Worm (Caenorhabditis elegans): Measurements from ENCODE around the gene comt-3.

ce11 chrV:2016428-2016827 is 40.9 kb upstream of the comt-3 start, which contains the start of gene F59A7.2:
- TF ChIP-seq zip-5 (tag; optimal IDR thresholded peaks at IDR 0.05) (no peak), ceh-6 (GFP tag; optimal IDR thresholded peaks at IDR 0.05) (no peak), elt-2 (tag; optimal IDR thresholded peaks at IDR 0.05) (no peak), ceh-48 (tag; optimal IDR thresholded peaks at IDR 0.05) (no peak), tbx-7 (tag; optimal IDR thresholded peaks at IDR 0.05) (no peak), ceh-9 (tag; optimal IDR thresholded peaks at IDR 0.05) (no peak)

Data from whole organism, late embryonic.